Worm (Caenorhabditis elegans) whole organism, L4 larva: ENCODE measurements around the gene cls-2.

Source experiments
- F10B5.3 ChIP-seq: sonication (generic microtip); optimal IDR thresholded peaks from 2 replicates; lab custom pipeline; 2016; ENCODE audit warnings: mild to moderate bottlenecking, missing genetic modification characterization, missing compliant biosample characterization
- F37D6.2 ChIP-seq: sonication (generic microtip); optimal IDR thresholded peaks from 2 replicates; lab custom pipeline; 2016; ENCODE audit warnings: mild to moderate bottlenecking, missing genetic modification characterization, missing compliant biosample characterization
- R02D3.7 ChIP-seq: fragments of 150-350 bp; sonication (generic microtip); optimal IDR thresholded peaks from 3 replicates; lab custom pipeline; 2014; ENCODE audit warnings: missing biosample characterization, missing genetic modification characterization
- T20F7.1 ChIP-seq: fragments of 200-800 bp; sonication (Bioruptor generic); optimal IDR thresholded peaks from 2 replicates; lab custom pipeline; 2018; ENCODE audit warnings: mild to moderate bottlenecking, missing genetic modification characterization, missing compliant biosample characterization
- Y105C5A.15 ChIP-seq: fragments of 200-800 bp; sonication (Bioruptor generic); IDR thresholded peaks from 2 replicates; pipeline ENCODE4 v1.3.6; 2022; ENCODE audit warnings: missing genetic modification characterization, missing compliant biosample characterization
- Y48G9A.11 ChIP-seq: fragments of 200-800 bp; sonication (Bioruptor generic); IDR thresholded peaks from 2 replicates; pipeline ENCODE4 v1.3.6; 2022; ENCODE audit warnings: missing genetic modification reagents, missing genetic modification characterization, missing compliant biosample characterization
- Y5F2A.4 ChIP-seq: fragments of 200-800 bp; sonication (Bioruptor generic); optimal IDR thresholded peaks from 2 replicates; lab custom pipeline; 2018; ENCODE audit warnings: mild to moderate bottlenecking, missing genetic modification characterization, missing compliant biosample characterization
- ZK337.2 ChIP-seq: fragments of 200-800 bp; sonication (Bioruptor generic); IDR thresholded peaks from 2 replicates; pipeline ENCODE4 v1.3.6; 2022; ENCODE audit warnings: missing genetic modification reagents, missing genetic modification characterization, missing compliant biosample characterization
- ZK546.5 ChIP-seq, 2 experiments: sonication (generic microtip); optimal IDR thresholded peaks; 2 replicates each; lab custom pipeline; 2017; ENCODE audit warnings: missing biosample characterization in 2 of 2, missing genetic modification characterization in 2 of 2
- ceh-44 ChIP-seq: fragments of 200-800 bp; sonication (Bioruptor generic); IDR thresholded peaks from 2 replicates; pipeline ENCODE4 v1.3.6; 2022; ENCODE audit warnings: missing genetic modification reagents, missing genetic modification characterization, missing compliant biosample characterization
- ceh-62 ChIP-seq: sonication (generic microtip); optimal IDR thresholded peaks from 2 replicates; lab custom pipeline; 2017; ENCODE audit warnings: missing biosample characterization, missing genetic modification characterization
- cey-2 ChIP-seq: sonication (generic microtip); optimal IDR thresholded peaks from 3 replicates; lab custom pipeline; 2017; ENCODE audit warnings: missing genetic modification characterization, mild to moderate bottlenecking, missing compliant biosample characterization, antibody characterized with exemption, borderline replicate concordance; ENCODE audit not compliant: insufficient read depth
- ctbp-1 ChIP-seq: fragments of 200-800 bp; sonication (Bioruptor generic); IDR thresholded peaks from 2 replicates; pipeline ENCODE4 v1.3.6; 2022; ENCODE audit warnings: missing genetic modification reagents, missing genetic modification characterization, missing compliant biosample characterization
- daf-16 ChIP-seq, 3 experiments: sonication (generic microtip); optimal IDR thresholded peaks; 2 replicates each; lab custom pipeline; 2016 to 2017; ENCODE audit warnings: missing genetic modification characterization in 3 of 3, missing genetic modification reagents in 3 of 3, mild to moderate bottlenecking in 2 of 3, missing compliant biosample characterization in 2 of 3, missing biosample characterization in 1 of 3, moderate library complexity in 1 of 3
- daf-8 ChIP-seq: fragments of 200-800 bp; sonication (Bioruptor generic); IDR thresholded peaks from 2 replicates; pipeline ENCODE4 v1.3.6; 2022; ENCODE audit warnings: missing genetic modification characterization, missing compliant biosample characterization
- dmd-6 ChIP-seq: fragments of 200-800 bp; sonication (Bioruptor generic); IDR thresholded peaks from 2 replicates; pipeline ENCODE4 v1.3.6; 2022; ENCODE audit warnings: missing genetic modification reagents, missing genetic modification characterization, missing compliant biosample characterization
- dmd-9 ChIP-seq: fragments of 200-800 bp; sonication (Bioruptor generic); IDR thresholded peaks from 2 replicates; pipeline ENCODE4 v1.3.6; 2022; ENCODE audit warnings: missing genetic modification reagents, missing genetic modification characterization, missing compliant biosample characterization
- duxl-1 ChIP-seq: sonication (generic microtip); optimal IDR thresholded peaks from 2 replicates; lab custom pipeline; 2016; ENCODE audit warnings: mild to moderate bottlenecking, missing genetic modification characterization, moderate library complexity, missing compliant biosample characterization; ENCODE audit not compliant: poor library complexity
- fkh-10 ChIP-seq: fragments of 150-350 bp; optimal IDR thresholded peaks from 2 replicates; lab custom pipeline; 2014; ENCODE audit warnings: missing biosample characterization, missing genetic modification reagents, missing genetic modification characterization
- gei-8 ChIP-seq: fragments of 200-800 bp; sonication (Bioruptor generic); optimal IDR thresholded peaks from 2 replicates; lab custom pipeline; 2018; ENCODE audit warnings: mild to moderate bottlenecking, missing genetic modification characterization, missing compliant biosample characterization
- hlh-30 ChIP-seq: sonication (generic microtip); optimal IDR thresholded peaks from 2 replicates; lab custom pipeline; 2017; ENCODE audit warnings: antibody characterized with exemption, mild to moderate bottlenecking, missing genetic modification characterization, missing compliant biosample characterization; ENCODE audit not compliant: insufficient read depth
- lin-1 ChIP-seq: fragments of 200-800 bp; sonication (Bioruptor generic); IDR thresholded peaks from 2 replicates; pipeline ENCODE4 v1.3.6; 2022; ENCODE audit warnings: missing genetic modification reagents, missing genetic modification characterization, missing compliant biosample characterization
- lin-13 ChIP-seq: fragments of 150-350 bp; optimal IDR thresholded peaks from 2 replicates; lab custom pipeline; 2014; ENCODE audit warnings: missing biosample characterization, missing genetic modification reagents, missing genetic modification characterization
- lin-15B ChIP-seq: fragments of 150-350 bp; sonication (generic microtip); optimal IDR thresholded peaks from 3 replicates; lab custom pipeline; 2014; ENCODE audit warnings: missing biosample characterization, missing genetic modification characterization
- lin-29 ChIP-seq: fragments of 200-800 bp; sonication (Bioruptor generic); IDR thresholded peaks from 2 replicates; pipeline ENCODE4 v1.3.6; 2022; ENCODE audit warnings: missing genetic modification reagents, missing genetic modification characterization, missing compliant biosample characterization
- lsy-2 ChIP-seq, 2 experiments: fragments of 150-350 bp in 1 of 2; sonication (generic microtip) in 1 of 2; optimal IDR thresholded peaks; 2 replicates each; lab custom pipeline; 2014 to 2017; ENCODE audit warnings: missing biosample characterization in 2 of 2, missing genetic modification characterization in 2 of 2
- madf-5 ChIP-seq, 2 experiments: fragments of 200-800 bp; sonication (Bioruptor generic); IDR thresholded peaks; 2 replicates each; pipeline ENCODE4 v1.3.6; 2022; ENCODE audit warnings: missing compliant biosample characterization in 2 of 2, missing genetic modification characterization in 2 of 2
- mep-1 ChIP-seq: fragments of 150-350 bp; sonication (generic microtip); optimal IDR thresholded peaks from 3 replicates; lab custom pipeline; 2014; ENCODE audit warnings: missing biosample characterization, missing genetic modification characterization
- mxl-2 ChIP-seq: fragments of 200-800 bp; sonication (Bioruptor generic); conservative IDR thresholded peaks from 2 replicates; pipeline ENCODE4 v1.3.6; 2022; ENCODE audit warnings: missing genetic modification reagents, missing genetic modification characterization, missing compliant biosample characterization
- nhr-102 ChIP-seq: sonication (generic microtip); optimal IDR thresholded peaks from 2 replicates; lab custom pipeline; 2016; ENCODE audit warnings: mild to moderate bottlenecking, missing genetic modification characterization, moderate library complexity, missing compliant biosample characterization
- nhr-111 ChIP-seq: fragments of 200-800 bp; sonication (Bioruptor generic); optimal IDR thresholded peaks from 2 replicates; lab custom pipeline; 2018; ENCODE audit warnings: mild to moderate bottlenecking, missing genetic modification characterization, missing compliant biosample characterization
- nhr-237 ChIP-seq: sonication (generic microtip); optimal IDR thresholded peaks from 2 replicates; lab custom pipeline; 2017; ENCODE audit warnings: missing biosample characterization, missing genetic modification characterization
- nhr-28 ChIP-seq: fragments of 150-350 bp; optimal IDR thresholded peaks from 2 replicates; lab custom pipeline; 2014; ENCODE audit warnings: missing biosample characterization, missing genetic modification characterization
- nhr-76 ChIP-seq: fragments of 150-350 bp; optimal IDR thresholded peaks from 2 replicates; lab custom pipeline; 2014; ENCODE audit warnings: missing biosample characterization, missing genetic modification characterization
- nhr-77 ChIP-seq: fragments of 150-350 bp; optimal IDR thresholded peaks from 2 replicates; lab custom pipeline; 2014; ENCODE audit warnings: missing biosample characterization, missing genetic modification characterization
- pha-4 ChIP-seq, 2 experiments: fragments of 150-350 bp in 1 of 2; fragments of 200-800 bp in 1 of 2; sonication (Bioruptor generic) in 1 of 2; IDR thresholded peaks in 1 of 2; optimal IDR thresholded peaks in 1 of 2; 2 replicates each; pipeline versions ENCODE4 v1.3.6 to Lab custom; 2014 to 2022; ENCODE audit warnings: missing genetic modification characterization in 2 of 2, missing genetic modification reagents in 2 of 2, missing biosample characterization in 1 of 2, missing compliant biosample characterization in 1 of 2
- rbr-2 ChIP-seq: sonication (generic microtip); optimal IDR thresholded peaks from 2 replicates; lab custom pipeline; 2016; ENCODE audit warnings: missing genotype, missing genetic modification characterization, missing compliant biosample characterization
- saeg-2 ChIP-seq: fragments of 200-800 bp; sonication (Bioruptor generic); IDR thresholded peaks from 2 replicates; pipeline ENCODE4 v1.3.6; 2022; ENCODE audit warnings: missing genetic modification reagents, missing genetic modification characterization, missing compliant biosample characterization
- sdz-12 ChIP-seq: fragments of 200-800 bp; sonication (Bioruptor generic); optimal IDR thresholded peaks from 2 replicates; lab custom pipeline; 2018; ENCODE audit warnings: mild to moderate bottlenecking, missing genetic modification characterization, missing compliant biosample characterization
- set-16 ChIP-seq: fragments of 200-800 bp; sonication (Bioruptor generic); IDR thresholded peaks from 2 replicates; pipeline ENCODE4 v1.3.6; 2022; ENCODE audit warnings: missing genetic modification reagents, missing genetic modification characterization, missing compliant biosample characterization
- spr-1 ChIP-seq: sonication (generic microtip); optimal IDR thresholded peaks from 2 replicates; lab custom pipeline; 2016; ENCODE audit warnings: mild to moderate bottlenecking, missing genetic modification characterization, missing compliant biosample characterization
- tra-1 ChIP-seq: fragments of 200-800 bp; sonication (Bioruptor generic); IDR thresholded peaks from 2 replicates; pipeline ENCODE4 v1.3.6; 2022; ENCODE audit warnings: missing genetic modification reagents, missing genetic modification characterization, missing compliant biosample characterization
- unc-39 ChIP-seq: sonication (generic microtip); optimal IDR thresholded peaks from 2 replicates; lab custom pipeline; 2017; ENCODE audit warnings: missing biosample characterization, missing genetic modification characterization
- unc-62 ChIP-seq, 3 experiments: fragments of 150-350 bp in 1 of 3; sonication (generic microtip); optimal IDR thresholded peaks in 2 of 3; peaks in 1 of 3; 1 replicate in 1 of 3; 2 replicates in 2 of 3; lab custom pipeline; 2014 to 2017; ENCODE audit warnings: missing biosample characterization in 3 of 3, missing genetic modification characterization in 3 of 3, missing genetic modification reagents in 3 of 3, missing genotype in 1 of 3
- zfp-2 ChIP-seq: sonication (generic microtip); optimal IDR thresholded peaks from 2 replicates; lab custom pipeline; 2016; ENCODE audit warnings: mild to moderate bottlenecking, missing genetic modification characterization, missing compliant biosample characterization
- zip-11 ChIP-seq: fragments of 200-800 bp; sonication (Bioruptor generic); IDR thresholded peaks from 2 replicates; pipeline ENCODE4 v1.3.6; 2022; ENCODE audit warnings: missing genetic modification characterization, missing compliant biosample characterization
- zip-2 ChIP-seq: fragments of 150-350 bp; optimal IDR thresholded peaks from 2 replicates; lab custom pipeline; 2014; ENCODE audit warnings: missing biosample characterization, missing genetic modification characterization
- ztf-11 ChIP-seq: fragments of 150-350 bp; optimal IDR thresholded peaks from 2 replicates; lab custom pipeline; 2014; ENCODE audit warnings: missing biosample characterization, missing genetic modification characterization

Gene cls-2

DNA sequence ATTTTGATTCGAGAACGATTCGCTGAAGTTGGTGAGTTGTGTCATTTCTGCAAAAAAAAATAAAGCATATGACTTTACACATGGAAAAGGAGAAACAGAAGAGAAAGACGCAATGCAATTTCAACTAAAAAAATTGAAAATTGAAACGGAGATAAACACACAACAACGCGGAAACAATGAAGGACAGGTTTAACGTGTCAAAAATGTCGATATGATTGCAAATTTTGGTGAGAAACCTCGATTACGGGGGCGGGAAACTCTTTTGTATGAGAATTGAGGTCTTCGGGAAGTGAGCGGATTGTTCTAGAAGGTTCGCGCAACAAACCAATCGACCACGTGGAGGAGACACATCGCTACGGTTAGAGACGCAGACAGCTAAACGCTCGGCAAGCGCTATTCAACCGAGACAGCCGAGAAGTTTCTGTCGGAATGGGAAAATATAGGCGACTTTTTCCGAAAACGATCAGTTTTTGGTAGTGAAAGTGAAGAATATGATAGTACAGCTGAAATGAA lies 1.1 kb upstream of the cls-2 start, which contains the start of gene R107.5 (continued):
- TF ChIP-seq lin-1 (GFP tag; lab: Robert Waterston, UW) (peak; percentile 92), unc-39 (peak; percentile 96), F10B5.3 (tag; lab: Kevin White, UChicago) (peak; percentile 48), daf-8 (no peak), daf-16 (GFP tag; optimal IDR thresholded peaks at IDR 0.05; lab: Kevin White, UChicago) (peak; percentile 54 to 93), daf-16 (tag; optimal IDR thresholded peaks at IDR 0.05; lab: Kevin White, UChicago) (peak; percentile 41), Y48G9A.11 (peak; percentile 82), R02D3.7 (no peak), tra-1 (GFP tag; lab: Robert Waterston, UW) (peak; percentile 97), ZK546.5 (tag; optimal IDR thresholded peaks at IDR 0.05; lab: Kevin White, UChicago) (no peak), zip-11 (GFP tag; lab: Robert Waterston, UW) (0 out of 2 replicates have a peak, but pooled peaks have one; percentile 13), pha-4 (GFP tag; IDR thresholded peaks at IDR 0.05; lab: Robert Waterston, UW) (peak; percentile 97), pha-4 (tag; optimal IDR thresholded peaks at IDR 0.05; lab: Kevin White, UChicago) (peak; percentile 26), ZK337.2 (GFP tag; lab: Robert Waterston, UW) (0 out of 2 replicates have a peak, but pooled peaks have one; percentile 53), fkh-10 (GFP tag; lab: Kevin White, UChicago) (no peak), nhr-111 (peak; percentile 97), zfp-2 (tag; lab: Kevin White, UChicago) (peak; percentile 72), nhr-77 (tag; lab: Kevin White, UChicago) (peak; percentile 74), hlh-30 (tag; lab: Kevin White, UChicago) (peak; percentile 97), dmd-9 (GFP tag; lab: Robert Waterston, UW) (peak; percentile 77; the same call in 1 of the 2 replicates), T20F7.1 (GFP tag; lab: Kevin White, UChicago) (peak; percentile 82), lin-13 (GFP tag; lab: Kevin White, UChicago) (peak; percentile 83), dmd-6 (peak; percentile 96), ceh-62 (no peak), zip-2 (peak; percentile 64), gei-8 (GFP tag; lab: Kevin White, UChicago) (peak; percentile 96), madf-5 (GFP tag; IDR thresholded peaks at IDR 0.05; lab: Robert Waterston, UW) (peak; percentile 47 to 79; a peak in 2 of 4 replicates), nhr-237 (tag; lab: Kevin White, UChicago) (no peak), mxl-2 (GFP tag; lab: Robert Waterston, UW) (peak; percentile 56; the same call in 1 of the 2 replicates), unc-62 (GFP tag; optimal IDR thresholded peaks at IDR 0.05 in 1 of 2; lab: Kevin White, UChicago) (peak in 1 of 2 experiments; percentile 84), unc-62 (tag; optimal IDR thresholded peaks at IDR 0.05; lab: Kevin White, UChicago) (peak; percentile 12), duxl-1 (tag; lab: Kevin White, UChicago) (peak; percentile 57), sdz-12 (GFP tag; lab: Kevin White, UChicago) (peak; percentile 97), lsy-2 (tag; optimal IDR thresholded peaks at IDR 0.05; lab: Kevin White, UChicago) (peak; percentile 88 to 92), cey-2 (peak; percentile 66), set-16 (peak; percentile 92), ctbp-1 (GFP tag; lab: Robert Waterston, UW) (peak; percentile 87), nhr-28 (peak; percentile 75), lin-15B (no peak), rbr-2 (peak; percentile 95), ztf-11 (no peak), mep-1 (tag; lab: Kevin White, UChicago) (peak; percentile 90), lin-29 (GFP tag; lab: Robert Waterston, UW) (peak; percentile 93), nhr-102 (tag; lab: Kevin White, UChicago) (peak; percentile 94), saeg-2 (peak; percentile 90), spr-1 (tag; lab: Kevin White, UChicago) (peak; percentile 93), ceh-44 (GFP tag; lab: Robert Waterston, UW) (no peak), nhr-76 (tag; lab: Kevin White, UChicago) (peak; percentile 71), Y5F2A.4 (GFP tag; lab: Kevin White, UChicago) (peak; percentile 88), Y105C5A.15 (GFP tag; lab: Robert Waterston, UW) (0 out of 2 replicates have a peak, but pooled peaks have one; percentile 66), F37D6.2 (tag; lab: Kevin White, UChicago) (peak; percentile 82)
